Worm (Caenorhabditis elegans) whole organism, early embryonic: ENCODE data around the gene Y97E10AR.4.

Experiments
- F13C5.2 ChIP-seq: sonication (generic microtip); optimal IDR thresholded peaks from 2 replicates; lab custom pipeline; 2017; ENCODE audit warnings: mild to moderate bottlenecking, missing genetic modification characterization, inconsistent platforms, missing compliant biosample characterization
- ama-1 ChIP-seq: fragments of 150-350 bp; optimal IDR thresholded peaks from 2 replicates; lab custom pipeline; 2014
- ceh-36 ChIP-seq: sonication (generic microtip); optimal IDR thresholded peaks from 2 replicates; lab custom pipeline; 2016; ENCODE audit warnings: missing genetic modification characterization, inconsistent platforms, missing compliant biosample characterization
- ets-7 ChIP-seq: sonication (generic microtip); optimal IDR thresholded peaks from 2 replicates; lab custom pipeline; 2016; ENCODE audit warnings: missing genotype, missing genetic modification characterization, missing compliant biosample characterization
- hmbx-1 ChIP-seq: sonication (generic microtip); optimal IDR thresholded peaks from 2 replicates; lab custom pipeline; 2016; ENCODE audit warnings: mild to moderate bottlenecking, missing genetic modification characterization, missing compliant biosample characterization
- hnd-1 ChIP-seq: sonication (generic microtip); optimal IDR thresholded peaks from 2 replicates; lab custom pipeline; 2016; ENCODE audit warnings: missing genetic modification characterization, missing compliant biosample characterization
- pes-1 ChIP-seq: fragments of 200-800 bp; sonication (Bioruptor generic); IDR thresholded peaks from 2 replicates; pipeline ENCODE4 v1.3.6; 2022; ENCODE audit warnings: missing genetic modification reagents, missing genetic modification characterization, missing compliant biosample characterization
- scrt-1 ChIP-seq: fragments of 200-800 bp; sonication (Bioruptor generic); IDR thresholded peaks from 2 replicates; pipeline ENCODE4 v1.3.6; 2022; ENCODE audit warnings: missing genetic modification characterization, missing compliant biosample characterization
- tbx-11 ChIP-seq: fragments of 200-800 bp; sonication (Bioruptor generic); IDR thresholded peaks from 2 replicates; pipeline ENCODE4 v1.3.6; 2022; ENCODE audit warnings: missing genetic modification characterization, missing compliant biosample characterization

DNA sequence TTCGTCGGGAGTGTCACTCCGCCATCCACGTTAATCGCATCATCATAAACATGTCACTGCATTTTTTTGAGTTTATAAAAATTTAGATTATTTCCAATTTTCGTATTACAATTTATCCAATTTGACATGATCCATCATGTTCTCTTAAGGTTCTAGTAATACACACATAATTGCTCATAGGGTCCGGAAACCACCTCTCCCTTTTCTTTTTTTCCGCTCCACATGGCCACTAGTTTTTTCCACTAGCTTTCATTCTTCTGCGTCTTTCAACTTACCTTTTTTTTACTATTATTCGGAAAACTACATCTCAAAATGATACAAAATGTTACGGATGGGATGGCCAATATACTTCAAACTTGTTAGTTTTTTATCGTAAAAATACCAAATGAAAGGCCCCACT is 24.2 kb downstream of the Y97E10AR.4 start, which contains the start of gene Y97E10AL.1:
- TF ChIP-seq ama-1 (no peak), hmbx-1 (tag; lab: Kevin White, UChicago) (no peak), ets-7 (tag; lab: Kevin White, UChicago) (no peak), pes-1 (no peak), ceh-36 (tag; lab: Kevin White, UChicago) (no peak), tbx-11 (GFP tag; lab: Robert Waterston, UW) (no peak), F13C5.2 (no peak), hnd-1 (tag; lab: Kevin White, UChicago) (no peak), scrt-1 (GFP tag; lab: Robert Waterston, UW) (no peak)
